Fruit fly (Drosophila melanogaster): Measurements from ENCODE around the gene sav.

The sav gene

dm6 chr3R:23036321-23036720 is 24.8 kb downstream of the sav start:
- TF ChIP-seq D19A (tag; optimal IDR thresholded peaks at IDR 0.05) (peak; percentile 86), CG8281 (tag; optimal IDR thresholded peaks at IDR 0.05) (no peak), gem (tag; optimal IDR thresholded peaks at IDR 0.05) (peak; percentile 28), CG18262 (tag; optimal IDR thresholded peaks at IDR 0.05) (peak; percentile 42), CG9727 (GFP tag; optimal IDR thresholded peaks at IDR 0.05) (no peak), CG17361 (GFP tag; IDR thresholded peaks at IDR 0.05) (0 out of 3 replicates have a peak, but pooled peaks have one; percentile 23), CG2712 (tag; optimal IDR thresholded peaks at IDR 0.05) (peak; percentile 9), lola (GFP tag; optimal IDR thresholded peaks at IDR 0.05) (peak in 1 of 3 experiments; percentile 17), nmo (GFP tag; optimal IDR thresholded peaks at IDR 0.05) (peak; percentile 15), CoRest (tag; optimal IDR thresholded peaks at IDR 0.05) (peak; percentile 4), dmrt11E (tag; optimal IDR thresholded peaks at IDR 0.05) (peak; percentile 33), Dref (GFP tag; IDR thresholded peaks at IDR 0.05) (no peak)

- TF ChIP-seq sens (GFP tag) (peak; percentile 8), crc (GFP tag; optimal IDR thresholded peaks at IDR 0.05) (no peak), Med (GFP tag) (peak; percentile 28), CG6272 (GFP tag; IDR thresholded peaks at IDR 0.05) (no peak), HmgD (GFP tag; optimal IDR thresholded peaks at IDR 0.05) (no peak), sug (tag; optimal IDR thresholded peaks at IDR 0.05) (no peak), stc (GFP tag; IDR thresholded peaks at IDR 0.05) (no peak), ci (GFP tag; IDR thresholded peaks at IDR 0.05) (no peak), CG12299 (tag; optimal IDR thresholded peaks at IDR 0.05) (no peak)
Measured at dm6 chr3R:23035463-23035862, 25.6 kb downstream of the sav start, which contains the start of gene CG13833. CG13833 (minus strand) TSS chr3R:23035563.

- no peak for TF ChIP-seq Sox100B (GFP tag; optimal IDR thresholded peaks at IDR 0.05)
- TF ChIP-seq Sry-β (GFP tag; optimal IDR thresholded peaks at IDR 0.05), result no peak
- no peak for TF ChIP-seq lilli (GFP tag; optimal IDR thresholded peaks at IDR 0.05)
- TF ChIP-seq Dip3 (GFP tag; optimal IDR thresholded peaks at IDR 0.05), result no peak
- TF ChIP-seq CG15696 (tag; optimal IDR thresholded peaks at IDR 0.05), result peak; percentile 66
- no peak for TF ChIP-seq CG12942 (GFP tag; optimal IDR thresholded peaks at IDR 0.05)
- no peak for TF ChIP-seq CG3726 (GFP tag; IDR thresholded peaks at IDR 0.05)
- TF ChIP-seq CG9727 (GFP tag; optimal IDR thresholded peaks at IDR 0.05), result peak; percentile 18
- no peak for TF ChIP-seq ara (GFP tag; IDR thresholded peaks at IDR 0.05)
- peak; percentile 80 for TF ChIP-seq sens (GFP tag)
- peak; percentile 1 for TF ChIP-seq CG7839 (tag; optimal IDR thresholded peaks at IDR 0.05)
- no peak for TF ChIP-seq CG6654 (GFP tag; optimal IDR thresholded peaks at IDR 0.05)
- no peak for TF ChIP-seq pan (optimal IDR thresholded peaks at IDR 0.05)
- TF ChIP-seq pan (GFP tag; optimal IDR thresholded peaks at IDR 0.05 in 1 of 2, IDR thresholded peaks at IDR 0.05 in 1 of 2), result no peak
- TF ChIP-seq CG1603 (tag; optimal IDR thresholded peaks at IDR 0.05), result peak; percentile 1
- no peak for TF ChIP-seq CG2199 (GFP tag; IDR thresholded peaks at IDR 0.05)
- TF ChIP-seq inv (GFP tag; IDR thresholded peaks at IDR 0.05; ENCODE audit: partially characterized antibody), result no peak
- TF ChIP-seq CG10274 (GFP tag; optimal IDR thresholded peaks at IDR 0.05), result no peak
- no peak for TF ChIP-seq CrebB (tag; optimal IDR thresholded peaks at IDR 0.05)
- no peak for TF ChIP-seq CG7987 (GFP tag; optimal IDR thresholded peaks at IDR 0.05)
- TF ChIP-seq fu2 (GFP tag; optimal IDR thresholded peaks at IDR 0.05), result no peak
- no peak for TF ChIP-seq jigr1 (GFP tag; IDR thresholded peaks at IDR 0.05)
- no peak for TF ChIP-seq nerfin-1 (tag; optimal IDR thresholded peaks at IDR 0.05)
- TF ChIP-seq NK7.1 (GFP tag; optimal IDR thresholded peaks at IDR 0.05), result no peak
- no peak for TF ChIP-seq CG11695 (GFP tag; IDR thresholded peaks at IDR 0.05)
- no peak for TF ChIP-seq gsb (GFP tag; IDR thresholded peaks at IDR 0.05)
- TF ChIP-seq bcd (GFP tag; optimal IDR thresholded peaks at IDR 0.05), result no peak
- no peak for TF ChIP-seq CG17385 (GFP tag; optimal IDR thresholded peaks at IDR 0.05)
- no peak for TF ChIP-seq Ada2b (GFP tag; IDR thresholded peaks at IDR 0.05)
- no peak for TF ChIP-seq stc (GFP tag; IDR thresholded peaks at IDR 0.05)
- TF ChIP-seq Atf3 (GFP tag; optimal IDR thresholded peaks at IDR 0.05), result no peak
Measured at dm6 chr3R:23030900-23031299, 30.2 kb downstream of the sav start.
